Worm (Caenorhabditis elegans): ENCODE measurements around the gene F55F1.2.
A peak's percentile ranks its signal among the peaks of the same experiment; 100 is the strongest.

Gene F55F1.2

DNA sequence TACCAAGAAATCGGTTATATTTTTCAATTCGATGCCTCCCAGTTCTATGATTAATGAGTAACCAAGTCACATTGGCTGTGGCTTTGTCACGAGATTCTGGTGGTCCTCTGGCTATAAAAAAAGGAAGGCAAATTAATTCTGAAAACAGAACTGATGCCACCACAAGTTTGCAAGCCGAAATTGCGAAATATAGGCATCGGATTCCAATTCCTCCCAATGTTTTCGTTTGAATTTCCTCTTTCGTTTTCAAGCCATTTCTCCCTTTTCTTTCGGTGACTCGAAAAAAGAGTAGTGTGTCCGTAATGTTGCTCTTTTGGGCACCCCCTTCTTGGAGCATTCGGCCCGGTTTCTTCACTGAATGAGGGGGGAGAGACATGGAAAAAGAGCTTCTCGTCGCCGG, at the start of gene F55F1.2:
Gene F55F1.2 (minus strand): TSS at position 376 of the 400 bp plus-strand sequence.
- peak; percentile 24 for TF ChIP-seq unc-42 (tag; optimal IDR thresholded peaks at IDR 0.05)
- no peak for TF ChIP-seq C08G9.2 (tag; optimal IDR thresholded peaks at IDR 0.05)
- no peak for TF ChIP-seq ceh-2 (tag; optimal IDR thresholded peaks at IDR 0.05)
- TF ChIP-seq pros-1 (tag; optimal IDR thresholded peaks at IDR 0.05): no peak
- no peak for TF ChIP-seq pha-2 (tag; optimal IDR thresholded peaks at IDR 0.05)
- no peak for TF ChIP-seq ceh-18 (tag; optimal IDR thresholded peaks at IDR 0.05)
- TF ChIP-seq syd-9 (tag; optimal IDR thresholded peaks at IDR 0.05): no peak
- TF ChIP-seq pax-1 (tag; optimal IDR thresholded peaks at IDR 0.05): no peak

- TF ChIP-seq rnt-1 (tag; optimal IDR thresholded peaks at IDR 0.05): no peak
- TF ChIP-seq mec-3 (tag; optimal IDR thresholded peaks at IDR 0.05; ENCODE audit: borderline replicate concordance): no peak
- TF ChIP-seq hlh-15 (tag; optimal IDR thresholded peaks at IDR 0.05): no peak
- no peak for TF ChIP-seq che-1 (tag; optimal IDR thresholded peaks at IDR 0.05)
- TF ChIP-seq ceh-45 (GFP tag; IDR thresholded peaks at IDR 0.05): no peak
- TF ChIP-seq ttx-3 (tag; optimal IDR thresholded peaks at IDR 0.05): no peak
- no peak for TF ChIP-seq ref-2 (tag; optimal IDR thresholded peaks at IDR 0.05)
- no peak for TF ChIP-seq odd-2 (tag; optimal IDR thresholded peaks at IDR 0.05)
- no peak for TF ChIP-seq nfya-1 (tag; optimal IDR thresholded peaks at IDR 0.05)
- TF ChIP-seq hlh-6 (tag; optimal IDR thresholded peaks at IDR 0.05): no peak
- TF ChIP-seq ceh-34 (tag; optimal IDR thresholded peaks at IDR 0.05): no peak
- TF ChIP-seq ceh-6 (GFP tag; optimal IDR thresholded peaks at IDR 0.05): no peak
- TF ChIP-seq pqm-1 (tag; optimal IDR thresholded peaks at IDR 0.05): no peak
- no peak for TF ChIP-seq npax-4 (tag; optimal IDR thresholded peaks at IDR 0.05)
- no peak for TF ChIP-seq C08G9.2 (tag; optimal IDR thresholded peaks at IDR 0.05)
- TF ChIP-seq sox-2 (GFP tag; IDR thresholded peaks at IDR 0.05): no peak
- no peak for TF ChIP-seq T23F11.4 (GFP tag; optimal IDR thresholded peaks at IDR 0.05)
- no peak for TF ChIP-seq ceh-24 (tag; optimal IDR thresholded peaks at IDR 0.05)
- no peak for TF ChIP-seq madf-2 (tag; optimal IDR thresholded peaks at IDR 0.05)
- no peak for TF ChIP-seq lim-6 (tag; optimal IDR thresholded peaks at IDR 0.05)
Observed at ce11 chrX:2818899-2819298, 49.0 kb upstream of the F55F1.2 start.

DNA sequence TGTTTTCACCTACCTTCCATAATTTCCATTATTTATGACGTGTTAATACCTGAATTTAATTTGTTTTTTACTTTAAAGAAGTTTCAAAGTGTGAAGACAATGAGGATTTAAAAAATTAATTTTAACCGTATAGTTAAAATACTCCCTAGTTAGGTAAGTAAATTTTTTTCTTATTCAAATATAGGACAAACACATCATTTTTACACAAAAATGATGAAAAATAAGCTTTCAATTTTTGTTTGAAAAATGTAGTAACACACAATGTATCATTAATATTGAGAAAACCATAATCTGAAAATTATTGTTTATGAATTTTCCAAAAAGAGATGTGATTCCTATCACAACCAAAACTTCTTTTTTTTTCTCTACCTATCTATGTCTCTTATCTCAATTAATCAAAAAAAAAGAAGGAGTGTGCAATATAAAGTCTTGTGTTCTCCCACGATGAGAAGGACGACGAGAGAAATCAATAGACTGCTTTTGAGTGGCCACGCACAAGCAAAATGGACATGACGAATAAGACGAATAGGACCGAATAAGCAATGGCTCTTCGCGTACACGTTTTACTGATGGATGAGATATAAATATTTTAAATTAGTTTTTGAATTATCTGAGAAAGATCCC, 44.3 kb upstream of the F55F1.2 start, which contains the start of gene C14A11.6:
Gene C14A11.6 (minus strand): TSS at position 51 of the 624 bp plus-strand sequence.
- no peak for TF ChIP-seq ceh-45 (GFP tag; IDR thresholded peaks at IDR 0.05)
- peak; percentile 53 for TF ChIP-seq ceh-48 (tag; optimal IDR thresholded peaks at IDR 0.05)

DNA sequence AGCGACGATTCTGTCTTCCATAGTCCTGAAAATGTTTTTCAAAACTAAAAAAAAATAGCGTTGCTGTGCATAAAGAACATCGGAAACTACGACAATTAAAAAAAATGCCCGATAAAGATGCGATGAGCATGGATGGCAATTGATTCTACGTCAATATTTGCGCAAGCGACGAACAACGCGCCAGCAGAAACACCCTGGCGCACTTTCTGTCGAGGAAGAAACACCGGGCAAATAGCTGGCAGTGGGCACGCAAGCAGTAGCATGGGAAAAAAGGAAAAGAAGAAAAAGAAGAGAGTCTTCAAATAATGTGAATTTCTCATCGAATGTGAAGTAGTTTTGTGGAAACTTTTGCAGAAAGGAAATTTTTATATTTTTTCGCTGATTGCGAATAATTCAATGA, 39.8 kb upstream of the F55F1.2 start, which contains the start of gene C14A11.9:
Gene C14A11.9 (minus strand): TSS at position 27 of the 400 bp plus-strand sequence.
- TF ChIP-seq ahr-1 (tag; optimal IDR thresholded peaks at IDR 0.05): peak; percentile 35
- TF ChIP-seq hlh-30 (tag; optimal IDR thresholded peaks at IDR 0.05; ENCODE audit: insufficient read depth): peak; percentile 31
- TF ChIP-seq ceh-2 (tag; optimal IDR thresholded peaks at IDR 0.05): peak; percentile 53
- peak; percentile 10 for TF ChIP-seq npax-4 (tag; optimal IDR thresholded peaks at IDR 0.05)
- no peak for TF ChIP-seq ama-1 (optimal IDR thresholded peaks at IDR 0.05)
- no peak for TF ChIP-seq ets-4 (tag; optimal IDR thresholded peaks at IDR 0.05)
- peak; percentile 58 for TF ChIP-seq dve-1 (tag; optimal IDR thresholded peaks at IDR 0.05)
- peak; percentile 65 for TF ChIP-seq fkh-6 (tag; optimal IDR thresholded peaks at IDR 0.05)
- peak; percentile 30 for TF ChIP-seq ceh-30 (tag; optimal IDR thresholded peaks at IDR 0.05)
- no peak for TF ChIP-seq pax-1 (tag; optimal IDR thresholded peaks at IDR 0.05)
- no peak for TF ChIP-seq Y22D7AL.16 (tag; optimal IDR thresholded peaks at IDR 0.05)
- TF ChIP-seq K02D7.2 (tag; optimal IDR thresholded peaks at IDR 0.05): peak; percentile 25
- 0 out of 2 replicates have a peak, but pooled peaks have one; percentile 39 for TF ChIP-seq ceh-45 (GFP tag; IDR thresholded peaks at IDR 0.05)
- peak; percentile 55 for TF ChIP-seq sox-4 (tag; optimal IDR thresholded peaks at IDR 0.05)
- peak; percentile 78 for TF ChIP-seq elt-2 (tag; optimal IDR thresholded peaks at IDR 0.05)
- TF ChIP-seq madf-2 (tag; optimal IDR thresholded peaks at IDR 0.05): peak; percentile 55
- TF ChIP-seq nfya-1 (tag; optimal IDR thresholded peaks at IDR 0.05): peak; percentile 78
- peak; percentile 53 for TF ChIP-seq unc-42 (tag; optimal IDR thresholded peaks at IDR 0.05)
- TF ChIP-seq ceh-24 (tag; optimal IDR thresholded peaks at IDR 0.05): no peak
- peak; percentile 69 for TF ChIP-seq ceh-48 (tag; optimal IDR thresholded peaks at IDR 0.05)
- no peak for TF ChIP-seq T23F11.4 (GFP tag; optimal IDR thresholded peaks at IDR 0.05)
- TF ChIP-seq tbx-2 (tag; optimal IDR thresholded peaks at IDR 0.05): peak; percentile 83
- TF ChIP-seq ceh-18 (tag; optimal IDR thresholded peaks at IDR 0.05): peak; percentile 79
- peak; percentile 52 for TF ChIP-seq ttx-3 (tag; optimal IDR thresholded peaks at IDR 0.05)
- TF ChIP-seq hlh-13 (GFP tag; optimal IDR thresholded peaks at IDR 0.05): peak; percentile 39
- peak; percentile 63 for TF ChIP-seq unc-86 (tag; optimal IDR thresholded peaks at IDR 0.05)
- no peak for TF ChIP-seq nhr-11 (tag; optimal IDR thresholded peaks at IDR 0.05)
- TF ChIP-seq unc-55 (GFP tag; optimal IDR thresholded peaks at IDR 0.05): peak; percentile 12
- peak; percentile 73 for TF ChIP-seq rnt-1 (tag; optimal IDR thresholded peaks at IDR 0.05)
- peak; percentile 16 for TF ChIP-seq hlh-8 (tag; optimal IDR thresholded peaks at IDR 0.05)
- peak; percentile 50 for TF ChIP-seq pha-2 (tag; optimal IDR thresholded peaks at IDR 0.05)
- TF ChIP-seq hlh-15 (tag; optimal IDR thresholded peaks at IDR 0.05): peak; percentile 55

All from whole organism, late embryonic.